Worm (Caenorhabditis elegans): ENCODE results near the gene srd-11.

DNA sequence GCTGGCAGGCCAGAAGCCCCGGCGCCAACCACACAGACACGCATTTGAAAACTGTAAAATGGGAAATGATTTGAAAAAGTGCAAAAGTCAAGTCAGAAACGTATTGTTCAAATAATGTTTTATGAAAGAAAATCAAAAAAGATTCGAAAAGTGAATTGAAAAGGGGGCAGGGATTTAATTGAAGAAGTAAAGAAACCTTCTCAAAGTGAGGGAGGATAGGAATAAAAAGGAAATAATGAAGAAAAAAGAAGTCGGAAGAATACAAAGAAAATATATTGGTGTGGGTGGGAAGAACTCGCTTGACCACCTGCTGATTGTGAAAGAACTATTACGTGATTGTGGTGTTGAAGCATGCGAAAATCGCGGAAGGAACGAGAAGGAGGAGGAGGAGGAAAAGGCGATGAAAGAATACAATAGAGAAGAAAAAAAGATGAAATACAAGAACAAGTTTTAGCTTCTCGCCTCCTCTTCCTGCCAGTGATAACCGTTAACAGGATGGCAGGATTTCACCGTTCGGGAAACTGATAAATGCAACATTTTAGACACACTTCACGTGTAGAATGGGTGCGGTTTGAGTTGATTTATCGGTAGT lies 12.9 kb downstream of the srd-11 start, which contains the start of gene fmo-4:
- TF ChIP-seq ama-1 (optimal IDR thresholded peaks at IDR 0.05) (no peak), tbx-37 (GFP tag; conservative IDR thresholded peaks at IDR 0.05) (no peak), hnd-1 (tag; optimal IDR thresholded peaks at IDR 0.05) (no peak), sea-1 (GFP tag; conservative IDR thresholded peaks at IDR 0.05) (no peak), pes-1 (GFP tag; IDR thresholded peaks at IDR 0.05) (no peak)

All from whole organism, early embryonic.